Worm (Caenorhabditis elegans) whole organism, L3 larva: Measurements from ENCODE around the gene fard-1.
A peak's percentile ranks its signal among the peaks of the same experiment; 100 is the strongest.
"Not testable (repeated sequence)": the region's sequence is repeated elsewhere in the genome, so short reads cannot be mapped to it uniquely, and the experiment has no call there.

ENCODE experiments used
- R02D3.7 ChIP-seq: fragments of 150-350 bp; optimal IDR thresholded peaks from 2 replicates; lab custom pipeline; 2014; ENCODE audit warnings: missing biosample characterization, missing genetic modification characterization
- ZK546.5 ChIP-seq: sonication (generic microtip); optimal IDR thresholded peaks from 2 replicates; lab custom pipeline; 2017; ENCODE audit warnings: missing biosample characterization, missing genetic modification characterization
- ceh-28 ChIP-seq: fragments of 150-350 bp; optimal IDR thresholded peaks from 2 replicates; lab custom pipeline; 2014; ENCODE audit warnings: missing biosample characterization, missing genetic modification reagents, missing genetic modification characterization
- daf-12 ChIP-seq: fragments of 150-350 bp; optimal IDR thresholded peaks from 2 replicates; lab custom pipeline; 2014; ENCODE audit warnings: missing biosample characterization, missing genetic modification reagents, missing genetic modification characterization
- egl-27 ChIP-seq: sonication (generic microtip); optimal IDR thresholded peaks from 4 replicates; lab custom pipeline; 2017; ENCODE audit warnings: missing biosample characterization, missing genetic modification reagents, missing genetic modification characterization
- egl-5 ChIP-seq: fragments of 150-350 bp; optimal IDR thresholded peaks from 2 replicates; lab custom pipeline; 2017; ENCODE audit warnings: missing biosample characterization, missing genetic modification reagents, missing genetic modification characterization, inconsistent platforms
- elt-1 ChIP-seq: fragments of 150-350 bp; optimal IDR thresholded peaks from 2 replicates; lab custom pipeline; 2014; ENCODE audit warnings: missing biosample characterization, missing genetic modification characterization
- elt-3 ChIP-seq, 3 experiments: fragments of 150-350 bp in 1 of 3; sonication (generic microtip) in 2 of 3; optimal IDR thresholded peaks; 2 replicates in 2 of 3; 4 replicates in 1 of 3; lab custom pipeline; 2014 to 2017; ENCODE audit warnings: missing biosample characterization in 3 of 3, missing genetic modification characterization in 3 of 3
- eor-1 ChIP-seq, 2 experiments: fragments of 150-350 bp; optimal IDR thresholded peaks; 2 replicates each; lab custom pipeline; 2014 to 2018; ENCODE audit warnings: missing biosample characterization in 2 of 2, missing genetic modification characterization in 2 of 2
- hmg-11 ChIP-seq: sonication (generic microtip); optimal IDR thresholded peaks from 2 replicates; lab custom pipeline; 2016; ENCODE audit warnings: missing genetic modification characterization, missing compliant biosample characterization
- jun-1 ChIP-seq: fragments of 150-350 bp; optimal IDR thresholded peaks from 2 replicates; lab custom pipeline; 2014; ENCODE audit warnings: missing biosample characterization, missing genetic modification reagents, missing genetic modification characterization
- lin-15B ChIP-seq: fragments of 150-350 bp; optimal IDR thresholded peaks from 2 replicates; lab custom pipeline; 2014; ENCODE audit warnings: missing biosample characterization, missing genetic modification characterization
- lin-39 ChIP-seq: fragments of 150-350 bp; optimal IDR thresholded peaks from 2 replicates; lab custom pipeline; 2018; ENCODE audit warnings: missing biosample characterization, missing genetic modification reagents, missing genetic modification characterization
- mml-1 ChIP-seq: fragments of 150-350 bp; sonication (generic microtip); optimal IDR thresholded peaks from 3 replicates; lab custom pipeline; 2014; ENCODE audit warnings: missing biosample characterization, missing genetic modification characterization
- nfya-1 ChIP-seq: sonication (generic microtip); optimal IDR thresholded peaks from 2 replicates; lab custom pipeline; 2017; ENCODE audit warnings: missing genetic modification characterization, mild to moderate bottlenecking, missing compliant biosample characterization, antibody characterized with exemption, moderate library complexity; ENCODE audit not compliant: insufficient read depth
- nhr-12 ChIP-seq: fragments of 150-350 bp; optimal IDR thresholded peaks from 2 replicates; lab custom pipeline; 2014; ENCODE audit warnings: missing biosample characterization, missing genetic modification characterization
- nhr-23 ChIP-seq: fragments of 150-350 bp; optimal IDR thresholded peaks from 2 replicates; lab custom pipeline; 2014; ENCODE audit warnings: missing biosample characterization, missing genetic modification reagents, missing genetic modification characterization
- nhr-237 ChIP-seq: fragments of 150-350 bp; optimal IDR thresholded peaks from 2 replicates; lab custom pipeline; 2014; ENCODE audit warnings: missing biosample characterization, missing genetic modification characterization
- nhr-25 ChIP-seq: sonication (generic microtip); optimal IDR thresholded peaks from 2 replicates; lab custom pipeline; 2017; ENCODE audit warnings: missing biosample characterization, missing genetic modification characterization
- nhr-28 ChIP-seq: fragments of 150-350 bp; optimal IDR thresholded peaks from 2 replicates; lab custom pipeline; 2014; ENCODE audit warnings: missing biosample characterization, missing genetic modification characterization
- nhr-43 ChIP-seq: sonication (generic microtip); optimal IDR thresholded peaks from 2 replicates; lab custom pipeline; 2016; ENCODE audit warnings: mild to moderate bottlenecking, missing genetic modification characterization, missing compliant biosample characterization; ENCODE audit not compliant: poor library complexity, severe bottlenecking
- nhr-76 ChIP-seq: fragments of 150-350 bp; sonication (generic microtip); optimal IDR thresholded peaks from 5 replicates; lab custom pipeline; 2014; ENCODE audit warnings: missing biosample characterization, missing genetic modification characterization
- pha-4 ChIP-seq: fragments of 150-350 bp; optimal IDR thresholded peaks from 2 replicates; lab custom pipeline; 2014; ENCODE audit warnings: missing biosample characterization, missing genetic modification reagents, missing genetic modification characterization
- pqm-1 ChIP-seq: fragments of 150-350 bp; optimal IDR thresholded peaks from 2 replicates; lab custom pipeline; 2017; ENCODE audit warnings: missing biosample characterization, missing genetic modification characterization, inconsistent platforms
- sea-2 ChIP-seq: fragments of 150-350 bp; sonication (generic microtip); optimal IDR thresholded peaks from 4 replicates; lab custom pipeline; 2014; ENCODE audit warnings: missing biosample characterization, missing genetic modification reagents, missing genetic modification characterization
- snpc-4 ChIP-seq: fragments of 150-350 bp; optimal IDR thresholded peaks from 2 replicates; lab custom pipeline; 2014; ENCODE audit warnings: missing biosample characterization, missing genetic modification characterization
- tbx-2 ChIP-seq: sonication (generic microtip); optimal IDR thresholded peaks from 2 replicates; lab custom pipeline; 2016; ENCODE audit warnings: mild to moderate bottlenecking, missing genetic modification characterization, missing compliant biosample characterization
- unc-39 ChIP-seq: sonication (generic microtip); optimal IDR thresholded peaks from 4 replicates; lab custom pipeline; 2017; ENCODE audit warnings: missing biosample characterization, missing genetic modification characterization
- ztf-4 ChIP-seq: fragments of 150-350 bp; optimal IDR thresholded peaks from 2 replicates; lab custom pipeline; 2014; ENCODE audit warnings: missing biosample characterization, missing genetic modification characterization

Gene fard-1

DNA sequence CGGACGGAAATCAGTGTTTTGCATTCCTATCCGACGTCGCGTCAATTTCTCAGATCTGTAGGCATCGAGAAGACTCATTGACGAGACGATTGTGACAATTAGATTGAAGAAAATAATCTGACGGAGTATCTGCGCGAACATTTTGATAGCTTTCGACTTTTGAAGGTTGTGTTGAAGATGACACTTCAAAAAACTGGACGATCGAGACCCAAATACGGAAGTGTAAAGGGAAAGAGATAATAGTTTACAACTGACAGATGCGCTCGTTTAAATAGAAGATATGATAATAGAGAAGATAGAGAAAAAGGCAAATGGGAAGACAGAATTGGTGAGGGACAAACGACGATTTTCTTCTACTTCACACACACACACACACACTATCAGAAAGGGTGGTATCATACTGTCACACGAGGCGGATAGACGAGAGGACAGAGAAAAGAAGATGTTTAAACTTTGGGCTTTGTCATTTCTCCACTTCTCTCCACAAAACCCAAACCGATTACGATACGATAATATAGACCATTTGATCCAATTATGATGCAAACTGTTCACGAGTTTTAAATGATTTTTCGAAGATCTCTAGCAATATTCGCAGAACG is 41.9 kb upstream of the fard-1 start, which contains the start of gene B0410.3 (continued):
- TF ChIP-seq ceh-28 (tag; lab: Kevin White, UChicago), result peak; percentile 55
- TF ChIP-seq egl-5 (tag; lab: Kevin White, UChicago), result no peak
- no peak for TF ChIP-seq sea-2 (GFP tag; lab: Kevin White, UChicago)
- TF ChIP-seq nhr-23, result peak; percentile 95

DNA sequence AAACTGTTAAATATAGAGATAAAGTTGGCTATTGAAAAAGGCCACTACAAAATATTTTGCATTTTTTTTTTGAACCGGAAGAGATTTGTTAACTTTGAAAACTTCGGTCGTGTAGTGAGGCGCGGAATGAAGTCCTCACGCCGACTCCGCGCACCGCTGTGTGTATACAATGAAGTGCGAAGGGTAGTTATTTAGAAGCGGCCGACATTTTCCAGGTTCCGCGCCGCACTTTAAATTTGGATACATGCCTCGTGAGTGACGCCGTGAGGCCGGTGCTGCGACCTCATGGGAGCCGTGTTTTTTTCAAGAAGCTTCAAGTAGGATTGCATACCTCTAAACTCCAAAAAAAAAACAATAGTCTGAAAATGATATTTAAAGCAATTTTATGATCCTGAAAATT is 41.3 kb upstream of the fard-1 start:
- TF ChIP-seq snpc-4 (tag; lab: Kevin White, UChicago), result peak; percentile 92
- no peak for TF ChIP-seq elt-3 (tag; optimal IDR thresholded peaks at IDR 0.05; lab: Kevin White, UChicago)

DNA sequence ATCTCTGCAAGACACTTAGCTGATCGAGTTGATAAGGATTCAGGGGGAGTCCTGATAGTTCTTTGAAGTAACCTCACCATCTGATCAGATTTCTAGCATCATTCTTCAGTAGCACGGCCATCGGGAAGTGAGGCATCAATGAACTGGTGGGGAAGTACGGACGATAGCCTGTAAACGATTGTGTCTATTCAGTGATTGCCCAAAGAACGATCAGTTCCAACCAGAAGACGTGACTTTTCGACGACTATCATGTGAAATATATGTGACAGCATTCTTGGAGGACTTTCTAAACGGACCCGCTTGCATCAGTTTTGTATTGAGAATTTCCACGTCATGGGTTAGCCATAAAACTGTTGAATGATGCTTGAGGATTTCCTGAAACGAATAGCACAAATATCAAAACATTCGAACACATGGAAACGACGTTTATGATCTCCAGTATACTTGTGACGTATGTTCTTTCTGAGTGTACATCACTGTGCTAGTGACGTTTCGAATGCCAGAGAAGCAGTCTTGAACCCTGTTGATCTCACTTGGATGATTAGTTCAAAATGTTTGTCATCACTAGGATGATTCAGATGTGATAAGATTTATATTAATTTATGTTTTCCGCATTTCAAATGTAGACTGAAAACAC is 40.0 kb upstream of the fard-1 start:
- TF ChIP-seq tbx-2 (tag; lab: Kevin White, UChicago) (peak; percentile 38), egl-5 (tag; lab: Kevin White, UChicago) (no peak), pqm-1 (tag; lab: Kevin White, UChicago) (no peak), hmg-11 (tag; lab: Kevin White, UChicago) (no peak), nhr-28 (tag; lab: Kevin White, UChicago) (no peak), nfya-1 (tag; lab: Kevin White, UChicago) (no peak), lin-39 (no peak), ZK546.5 (tag; lab: Kevin White, UChicago) (no peak), egl-27 (no peak), nhr-237 (tag; lab: Kevin White, UChicago) (no peak), elt-1 (tag; lab: Kevin White, UChicago) (no peak), sea-2 (GFP tag; lab: Kevin White, UChicago) (no peak), nhr-23 (peak; percentile 81), ztf-4 (no peak), nhr-43 (tag; lab: Kevin White, UChicago) (peak; percentile 70)

DNA sequence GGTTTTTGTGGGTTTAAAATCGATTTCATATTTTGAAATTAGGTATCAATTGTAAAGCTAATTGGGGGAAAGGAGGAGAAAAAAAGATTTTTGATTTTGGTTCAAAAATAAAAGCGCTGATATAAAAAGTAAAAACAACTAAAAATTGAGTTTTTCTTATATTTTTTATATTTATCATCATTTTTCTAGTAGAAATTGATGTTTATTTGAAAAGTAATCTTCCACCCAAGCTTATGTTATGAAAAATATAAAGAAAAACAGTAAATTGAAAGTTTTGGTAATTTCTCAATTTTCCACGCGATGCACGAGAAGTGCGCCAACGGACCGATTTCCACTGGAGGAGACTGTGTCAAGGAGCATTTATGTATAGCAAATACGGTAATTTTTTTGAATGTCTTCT is 38.9 kb upstream of the fard-1 start, which contains the start of gene B0410.1:
TSS of gene B0410.1 (plus strand) at position 301 of the 400 bp plus-strand sequence.
- TF ChIP-seq unc-39 (tag; lab: Kevin White, UChicago); lin-39; mml-1 (tag; lab: Kevin White, UChicago): not testable (repeated sequence)

DNA sequence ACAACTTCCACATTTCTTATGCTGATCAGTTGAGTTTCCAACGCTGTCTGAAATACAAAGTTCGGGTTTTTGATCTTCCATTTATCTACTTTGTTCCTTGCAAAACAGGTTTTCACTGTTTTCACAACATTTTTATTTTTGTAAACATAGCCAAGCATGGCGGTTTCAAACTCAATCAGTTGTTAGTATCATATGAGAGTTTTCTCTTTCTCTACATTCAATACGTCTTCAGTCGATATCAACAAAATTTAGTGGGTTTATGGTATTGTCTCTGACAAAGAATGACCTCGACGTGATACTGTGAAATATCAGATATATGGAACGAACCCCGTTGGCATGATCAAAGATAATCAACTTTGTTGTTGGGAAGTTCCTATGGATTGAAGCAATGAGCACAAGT is 37.5 kb upstream of the fard-1 start:
- TF ChIP-seq eor-1 (tag; optimal IDR thresholded peaks at IDR 0.05; lab: Kevin White, UChicago), result no peak
- TF ChIP-seq nhr-25 (tag; lab: Kevin White, UChicago), result peak; percentile 15

DNA sequence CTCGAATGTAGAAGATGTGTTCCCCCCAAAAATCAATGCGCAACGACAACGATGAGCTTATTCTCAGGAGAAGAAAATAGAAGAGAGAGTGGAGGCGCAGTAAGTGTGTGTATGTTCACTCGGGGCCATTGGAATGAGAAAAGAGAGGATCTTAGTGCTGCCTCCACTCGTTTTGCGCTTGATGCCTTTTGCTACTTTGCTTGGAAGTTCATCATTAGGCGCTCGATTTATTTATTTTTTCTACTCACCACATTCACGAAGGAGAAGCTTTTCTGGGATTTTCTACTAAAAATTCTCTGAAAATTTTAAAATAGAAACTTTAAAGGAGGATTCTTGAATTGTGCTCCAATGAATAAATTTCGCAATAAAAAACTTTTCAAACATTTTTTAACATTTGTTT is 34.9 kb upstream of the fard-1 start, which contains the start of gene F52B10.3:
TSS of gene F52B10.3 (minus strand) at position 101 of the 400 bp plus-strand sequence.
- TF ChIP-seq nhr-12 (tag; lab: Kevin White, UChicago) (no peak), daf-12 (tag; lab: Kevin White, UChicago) (no peak), hmg-11 (tag; lab: Kevin White, UChicago) (peak; percentile 33)

DNA sequence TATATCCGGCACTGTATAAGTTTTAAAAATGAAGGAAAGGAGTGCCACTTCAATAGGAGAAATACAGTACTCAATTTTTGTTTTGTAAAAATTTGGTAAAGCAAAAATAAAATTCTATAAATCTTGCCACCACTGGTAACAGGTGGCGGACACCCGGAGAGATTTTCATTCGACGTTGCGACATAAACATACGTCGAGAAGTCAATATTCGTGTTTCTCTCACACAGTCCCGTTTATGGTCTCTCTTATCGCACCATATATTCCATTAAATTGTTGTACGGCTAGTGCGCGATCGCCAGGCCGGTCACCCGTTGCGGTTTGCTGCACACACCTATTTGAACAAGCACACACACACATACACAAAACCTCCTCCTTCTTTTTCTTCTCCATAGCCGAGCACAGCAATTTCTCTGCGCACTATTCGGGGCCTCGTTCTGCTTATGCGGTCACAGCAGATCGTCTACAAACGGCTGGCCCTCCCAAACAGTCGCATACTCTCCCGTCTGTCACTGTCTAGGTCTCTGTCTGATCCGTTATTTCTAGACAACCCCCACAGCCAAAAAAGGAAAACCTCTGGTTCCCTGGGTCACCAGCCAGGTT is 32.2 kb upstream of the fard-1 start:
- TF ChIP-seq lin-15B (tag; lab: Kevin White, UChicago) (no peak), nhr-237 (tag; lab: Kevin White, UChicago) (no peak), jun-1 (tag; lab: Kevin White, UChicago) (no peak), elt-1 (tag; lab: Kevin White, UChicago) (no peak), ztf-4 (no peak), mml-1 (tag; lab: Kevin White, UChicago) (no peak), hmg-11 (tag; lab: Kevin White, UChicago) (peak; percentile 32), eor-1 (tag; optimal IDR thresholded peaks at IDR 0.05; lab: Kevin White, UChicago) (no peak), nhr-12 (tag; lab: Kevin White, UChicago) (no peak), R02D3.7 (tag; lab: Kevin White, UChicago) (no peak), egl-27 (no peak), nhr-76 (tag; lab: Kevin White, UChicago) (no peak), pha-4 (tag; lab: Kevin White, UChicago) (peak; percentile 35)
